Worm (Caenorhabditis elegans) whole organism, L3 larva: Measurements from ENCODE around the gene C29H12.2.

Experiments used
- ZK546.5 ChIP-seq: sonication (generic microtip); optimal IDR thresholded peaks from 2 replicates; lab custom pipeline; 2017; ENCODE audit warnings: missing biosample characterization, missing genetic modification characterization
- ama-1 ChIP-seq: fragments of 150-350 bp; optimal IDR thresholded peaks from 2 replicates; lab custom pipeline; 2018
- ceh-82 ChIP-seq: fragments of 150-350 bp; optimal IDR thresholded peaks from 2 replicates; lab custom pipeline; 2014; ENCODE audit warnings: missing biosample characterization, missing genetic modification characterization
- egl-27 ChIP-seq: sonication (generic microtip); optimal IDR thresholded peaks from 4 replicates; lab custom pipeline; 2017; ENCODE audit warnings: missing biosample characterization, missing genetic modification reagents, missing genetic modification characterization
- lin-15B ChIP-seq: fragments of 150-350 bp; optimal IDR thresholded peaks from 2 replicates; lab custom pipeline; 2014; ENCODE audit warnings: missing biosample characterization, missing genetic modification characterization
- nfya-1 ChIP-seq: sonication (generic microtip); optimal IDR thresholded peaks from 2 replicates; lab custom pipeline; 2017; ENCODE audit warnings: missing genetic modification characterization, mild to moderate bottlenecking, missing compliant biosample characterization, antibody characterized with exemption, moderate library complexity; ENCODE audit not compliant: insufficient read depth
- nhr-11 ChIP-seq: fragments of 150-350 bp; optimal IDR thresholded peaks from 2 replicates; lab custom pipeline; 2014; ENCODE audit warnings: missing biosample characterization, missing genetic modification characterization
- nhr-23 ChIP-seq: fragments of 150-350 bp; optimal IDR thresholded peaks from 2 replicates; lab custom pipeline; 2014; ENCODE audit warnings: missing biosample characterization, missing genetic modification reagents, missing genetic modification characterization
- nhr-237 ChIP-seq: fragments of 150-350 bp; optimal IDR thresholded peaks from 2 replicates; lab custom pipeline; 2014; ENCODE audit warnings: missing biosample characterization, missing genetic modification characterization
- nhr-76 ChIP-seq: fragments of 150-350 bp; sonication (generic microtip); optimal IDR thresholded peaks from 5 replicates; lab custom pipeline; 2014; ENCODE audit warnings: missing biosample characterization, missing genetic modification characterization
- nhr-77 ChIP-seq: fragments of 150-350 bp; optimal IDR thresholded peaks from 2 replicates; lab custom pipeline; 2014; ENCODE audit warnings: missing biosample characterization, missing genetic modification characterization
- pqm-1 ChIP-seq: fragments of 150-350 bp; optimal IDR thresholded peaks from 2 replicates; lab custom pipeline; 2017; ENCODE audit warnings: missing biosample characterization, missing genetic modification characterization, inconsistent platforms
- ztf-11 ChIP-seq: fragments of 150-350 bp; optimal IDR thresholded peaks from 2 replicates; lab custom pipeline; 2014; ENCODE audit warnings: missing biosample characterization, missing genetic modification characterization

- no peak for TF ChIP-seq ZK546.5 (tag; lab: Kevin White, UChicago)
- no peak for TF ChIP-seq nhr-11
- TF ChIP-seq ztf-11 = no peak
- no peak for TF ChIP-seq nhr-77 (tag; lab: Kevin White, UChicago)
- no peak for TF ChIP-seq nfya-1 (tag; lab: Kevin White, UChicago)
- TF ChIP-seq nhr-23 (tag; lab: Kevin White, UChicago) = no peak
- no peak for TF ChIP-seq ama-1 (lab: Kevin White, UChicago)
- TF ChIP-seq lin-15B (tag; lab: Kevin White, UChicago) = no peak
- TF ChIP-seq nhr-76 = no peak
- no peak for TF ChIP-seq egl-27 (tag; lab: Kevin White, UChicago)
- TF ChIP-seq nhr-237 (tag; lab: Kevin White, UChicago) = no peak
- TF ChIP-seq pqm-1 (tag; lab: Kevin White, UChicago) = no peak
- no peak for TF ChIP-seq ceh-82 (tag; lab: Kevin White, UChicago)
Measured at ce11 chrII:6080743-6081142, 42.9 kb upstream of the C29H12.2 start, which contains the start of gene fbf-1.
